Fruit fly (Drosophila melanogaster) whole organism, embryonic: ENCODE data around the gene RanGAP.
A peak's percentile ranks its signal among the peaks of the same experiment; 100 is the strongest.

ENCODE experiments used
- Antp ChIP-seq: fragments of 200-800 bp; sonication (Bioruptor generic); optimal IDR thresholded peaks from 3 replicates; lab custom pipeline; 2016; ENCODE audit warnings: missing biosample characterization, missing genetic modification characterization
- CG10366 ChIP-seq: fragments of 200-800 bp; sonication (Bioruptor generic); IDR thresholded peaks from 2 replicates; pipeline ENCODE4 v1.3.6; 2022; ENCODE audit warnings: missing biosample characterization, missing genetic modification characterization
- CG11504 ChIP-seq: fragments of 200-800 bp; sonication (Bioruptor generic); optimal IDR thresholded peaks from 3 replicates; lab custom pipeline; 2019; ENCODE audit warnings: missing biosample characterization, mild to moderate bottlenecking, missing genetic modification characterization, moderate library complexity
- CG12104 ChIP-seq: fragments of 200-800 bp; sonication (Bioruptor generic); optimal IDR thresholded peaks from 3 replicates; lab custom pipeline; 2016; ENCODE audit warnings: missing biosample characterization, missing genetic modification characterization
- CG12219 ChIP-seq: fragments of 200-800 bp; sonication (Bioruptor generic); optimal IDR thresholded peaks from 3 replicates; lab custom pipeline; 2018; ENCODE audit warnings: missing biosample characterization, mild to moderate bottlenecking, missing genetic modification characterization
- CG12391 ChIP-seq: fragments of 200-800 bp; sonication (Bioruptor generic); optimal IDR thresholded peaks from 3 replicates; lab custom pipeline; 2018; ENCODE audit warnings: missing biosample characterization, mild to moderate bottlenecking, missing genetic modification characterization, moderate library complexity
- CG13775 ChIP-seq: fragments of 200-800 bp; sonication (Bioruptor generic); optimal IDR thresholded peaks from 3 replicates; lab custom pipeline; 2017; ENCODE audit warnings: missing biosample characterization, mild to moderate bottlenecking, missing genetic modification characterization
- CG15011 ChIP-seq: fragments of 200-800 bp; sonication (Bioruptor generic); optimal IDR thresholded peaks from 3 replicates; lab custom pipeline; 2018; ENCODE audit warnings: missing biosample characterization, mild to moderate bottlenecking, missing genetic modification characterization
- CG16815 ChIP-seq: fragments of 200-800 bp; sonication (Bioruptor generic); optimal IDR thresholded peaks from 3 replicates; lab custom pipeline; 2017; ENCODE audit warnings: missing biosample characterization, mild to moderate bottlenecking, missing genetic modification characterization
- CG17385 ChIP-seq: fragments of 200-800 bp; sonication (Bioruptor generic); optimal IDR thresholded peaks from 3 replicates; lab custom pipeline; 2018; ENCODE audit warnings: missing biosample characterization, mild to moderate bottlenecking, missing genetic modification characterization
- CG17912 ChIP-seq: fragments of 200-800 bp; sonication (Bioruptor generic); optimal IDR thresholded peaks from 2 replicates; lab custom pipeline; 2018; ENCODE audit warnings: missing biosample characterization, mild to moderate bottlenecking, missing genetic modification characterization
- CG18619 ChIP-seq: fragments of 200-800 bp; sonication (Bioruptor generic); optimal IDR thresholded peaks from 3 replicates; lab custom pipeline; 2017; ENCODE audit warnings: missing biosample characterization, mild to moderate bottlenecking, missing genetic modification characterization
- CG30403 ChIP-seq: fragments of 200-800 bp; sonication (Bioruptor generic); optimal IDR thresholded peaks from 3 replicates; lab custom pipeline; 2016; ENCODE audit warnings: missing biosample characterization, missing genetic modification characterization
- CG32767 ChIP-seq: fragments of 200-800 bp; sonication (Bioruptor generic); IDR thresholded peaks from 2 replicates; pipeline ENCODE4 v1.3.6; 2022; ENCODE audit warnings: missing biosample characterization, missing genetic modification characterization
- CG34224 ChIP-seq: fragments of 200-800 bp; sonication (Bioruptor generic); IDR thresholded peaks from 3 replicates; pipeline ENCODE4 v1.3.6; 2022; ENCODE audit warnings: missing biosample characterization, missing genetic modification characterization; ENCODE audit not compliant: partially characterized antibody
- CG3726 ChIP-seq: fragments of 200-800 bp; sonication (Bioruptor generic); IDR thresholded peaks from 3 replicates; pipeline ENCODE4, ENCODE4 v1.3.6; 2022; ENCODE audit warnings: missing biosample characterization, missing genetic modification characterization
- CG4328 ChIP-seq: fragments of 200-800 bp; sonication (Bioruptor generic); optimal IDR thresholded peaks from 3 replicates; lab custom pipeline; 2017; ENCODE audit warnings: missing biosample characterization, missing genetic modification reagents, missing genetic modification characterization
- CG7357 ChIP-seq: fragments of 200-800 bp; sonication (Bioruptor generic); IDR thresholded peaks from 3 replicates; pipeline ENCODE4 v1.3.6; 2022; ENCODE audit warnings: missing biosample characterization, missing genetic modification characterization
- CG7928 ChIP-seq: fragments of 200-800 bp; sonication (Bioruptor generic); optimal IDR thresholded peaks from 2 replicates; lab custom pipeline; 2017; ENCODE audit warnings: missing biosample characterization, mild to moderate bottlenecking, missing genetic modification characterization
- CG9727 ChIP-seq: fragments of 200-800 bp; sonication (Bioruptor generic); optimal IDR thresholded peaks from 3 replicates; lab custom pipeline; 2017; ENCODE audit warnings: missing biosample characterization, mild to moderate bottlenecking, missing genetic modification characterization
- CkIIα-i1 ChIP-seq: fragments of 200-800 bp; sonication (Bioruptor generic); IDR thresholded peaks from 2 replicates; pipeline ENCODE4 v1.3.6; 2022; ENCODE audit warnings: missing biosample characterization, missing genetic modification characterization
- Dek ChIP-seq: fragments of 200-800 bp; sonication (Bioruptor generic); optimal IDR thresholded peaks from 3 replicates; lab custom pipeline; 2019; ENCODE audit warnings: missing biosample characterization, mild to moderate bottlenecking, missing genetic modification characterization, moderate library complexity
- Dp ChIP-seq: fragments of 200-800 bp; sonication (Bioruptor generic); optimal IDR thresholded peaks from 2 replicates; lab custom pipeline; 2018; ENCODE audit warnings: missing biosample characterization, mild to moderate bottlenecking, missing genetic modification characterization, moderate library complexity
- Gsc ChIP-seq: fragments of 200-800 bp; sonication (Bioruptor generic); IDR thresholded peaks from 2 replicates; pipeline ENCODE4 v1.3.6; 2022; ENCODE audit warnings: missing biosample characterization, missing genetic modification characterization
- H2.0 ChIP-seq: fragments of 200-800 bp; sonication (Bioruptor generic); IDR thresholded peaks from 2 replicates; pipeline ENCODE4 v1.3.6; 2022; ENCODE audit warnings: missing biosample characterization, missing genetic modification characterization
- HmgZ ChIP-seq: fragments of 200-800 bp; sonication (Bioruptor generic); optimal IDR thresholded peaks from 2 replicates; lab custom pipeline; 2018; ENCODE audit warnings: missing biosample characterization, mild to moderate bottlenecking, missing genetic modification characterization
- Hr3 ChIP-seq: fragments of 200-800 bp; sonication (Bioruptor generic); optimal IDR thresholded peaks from 3 replicates; lab custom pipeline; 2016; ENCODE audit warnings: missing biosample characterization, missing genetic modification characterization
- Lpt ChIP-seq: fragments of >200 bp; optimal IDR thresholded peaks from 2 replicates; lab custom pipeline; 2018; ENCODE audit warnings: missing biosample characterization, missing genetic modification characterization
- Neu2 ChIP-seq: fragments of 200-800 bp; sonication (Bioruptor generic); optimal IDR thresholded peaks from 3 replicates; lab custom pipeline; 2016; ENCODE audit warnings: missing biosample characterization, missing genetic modification characterization, borderline replicate concordance
- Sox102F ChIP-seq: fragments of 200-800 bp; sonication (Bioruptor generic); optimal IDR thresholded peaks from 2 replicates; lab custom pipeline; 2018; ENCODE audit warnings: missing biosample characterization, mild to moderate bottlenecking, missing genetic modification characterization, moderate library complexity
- Trl ChIP-seq, 3 experiments: fragments of >200 bp in 2 of 3; fragments of 200-800 bp in 1 of 3; sonication (Bioruptor generic) in 1 of 3; optimal IDR thresholded peaks; 2 replicates in 1 of 3; 3 replicates in 2 of 3; lab custom pipeline; 2016 to 2017; ENCODE audit warnings: missing biosample characterization in 1 of 3, missing genetic modification characterization in 1 of 3
- YL-1 ChIP-seq: fragments of 200-800 bp; sonication (Bioruptor generic); optimal IDR thresholded peaks from 3 replicates; lab custom pipeline; 2017; ENCODE audit warnings: missing biosample characterization, mild to moderate bottlenecking, missing genetic modification characterization
- ab ChIP-seq: fragments of 200-800 bp; sonication (Bioruptor generic); optimal IDR thresholded peaks from 2 replicates; lab custom pipeline; 2016; ENCODE audit warnings: missing biosample characterization, missing genetic modification characterization
- ato ChIP-seq: fragments of 200-800 bp; sonication (Bioruptor generic); IDR thresholded peaks from 2 replicates; pipeline ENCODE4 v1.3.6; 2022; ENCODE audit warnings: missing biosample characterization, missing genetic modification characterization; ENCODE audit not compliant: partially characterized antibody
- bsh ChIP-seq, 2 experiments: fragments of 200-800 bp; sonication (Bioruptor generic); optimal IDR thresholded peaks; 2 replicates each; lab custom pipeline; 2017 to 2018; ENCODE audit warnings: mild to moderate bottlenecking in 2 of 2, missing biosample characterization in 2 of 2, missing genetic modification characterization in 2 of 2, moderate library complexity in 1 of 2
- cwo ChIP-seq: fragments of 200-800 bp; sonication (Bioruptor generic); optimal IDR thresholded peaks from 3 replicates; lab custom pipeline; 2017; ENCODE audit warnings: missing biosample characterization, missing genetic modification characterization, mild to moderate bottlenecking, moderate library complexity, missing genetic modification reagents
- grau ChIP-seq: fragments of 200-800 bp; optimal IDR thresholded peaks from 3 replicates; lab custom pipeline; 2019; ENCODE audit warnings: missing biosample characterization, mild to moderate bottlenecking, missing genetic modification characterization, moderate library complexity
- hth ChIP-seq: fragments of >200 bp; optimal IDR thresholded peaks from 2 replicates; lab custom pipeline; 2017; ENCODE audit warnings: inconsistent platforms
- lmd ChIP-seq: fragments of 200-800 bp; sonication (Bioruptor generic); IDR thresholded peaks from 2 replicates; pipeline ENCODE4 v1.3.6; 2022; ENCODE audit warnings: missing biosample characterization, missing genetic modification characterization
- peb ChIP-seq: fragments of 200-800 bp; sonication (Bioruptor generic); IDR thresholded peaks from 2 replicates; pipeline ENCODE4 v1.3.6; 2022; ENCODE audit warnings: missing biosample characterization, missing genetic modification characterization
- prd ChIP-seq, 3 experiments: fragments of >200 bp in 2 of 3; fragments of 200-800 bp in 1 of 3; sonication (Bioruptor generic) in 1 of 3; optimal IDR thresholded peaks in 2 of 3; IDR thresholded peaks in 1 of 3; 2 replicates in 2 of 3; 3 replicates in 1 of 3; pipeline versions ENCODE4 v1.3.6 to Lab custom; 2017 to 2022; ENCODE audit warnings: missing biosample characterization in 1 of 3, missing genetic modification characterization in 1 of 3
- pum ChIP-seq: fragments of 200-800 bp; sonication (Bioruptor generic); optimal IDR thresholded peaks from 2 replicates; lab custom pipeline; 2016; ENCODE audit warnings: missing biosample characterization, missing genetic modification characterization
- sens ChIP-seq: fragments of 200-800 bp; sonication (Bioruptor generic); peaks from one replicate; lab custom pipeline; 2016; ENCODE audit warnings: missing biosample characterization, missing genetic modification characterization
- sr ChIP-seq: fragments of 200-800 bp; sonication (Bioruptor generic); IDR thresholded peaks from 3 replicates; pipeline ENCODE4 v1.3.6; 2022; ENCODE audit warnings: missing biosample characterization, missing genetic modification characterization
- trem ChIP-seq: fragments of 200-800 bp; optimal IDR thresholded peaks from 3 replicates; lab custom pipeline; 2019; ENCODE audit warnings: missing biosample characterization, mild to moderate bottlenecking, missing genetic modification characterization, moderate library complexity
- ttk ChIP-seq: fragments of 200-800 bp; sonication (Bioruptor generic); IDR thresholded peaks from 2 replicates; pipeline ENCODE4 v2.1.2; 2022; ENCODE audit warnings: missing biosample characterization, missing genetic modification characterization
- twi ChIP-seq: fragments of 200-800 bp; optimal IDR thresholded peaks from 2 replicates; lab custom pipeline; 2019; ENCODE audit warnings: missing biosample characterization, mild to moderate bottlenecking, missing genetic modification characterization, moderate library complexity
- zf30C ChIP-seq: fragments of 200-800 bp; sonication (Bioruptor generic); optimal IDR thresholded peaks from 3 replicates; lab custom pipeline; 2018; ENCODE audit warnings: missing biosample characterization, mild to moderate bottlenecking, missing genetic modification characterization

RanGAP gene

dm6 chr2L:19492934-19493686 lies 51.4 kb downstream of the RanGAP start, which contains the start of the genes swm and Ctu2 (continued):
- TF ChIP-seq CG7357 (GFP tag; lab: Robert Waterston, UW) (0 out of 3 replicates have a peak, but pooled peaks have one; percentile 36), CG17385 (GFP tag; lab: Kevin White, UChicago) (peak; percentile 94), lmd (peak; percentile 51), CG3726 (GFP tag; lab: Robert Waterston, UW) (no peak), peb (no peak), cwo (GFP tag; lab: Kevin White, UChicago) (peak; percentile 43), YL-1 (GFP tag; lab: Kevin White, UChicago) (peak; percentile 93), hth (lab: Kevin White, UChicago) (no peak), pum (GFP tag; lab: Kevin White, UChicago) (peak; percentile 23), CG9727 (GFP tag; lab: Kevin White, UChicago) (peak; percentile 71), Dp (peak; percentile 6), CG34224 (peak; percentile 71), CG18619 (GFP tag; lab: Kevin White, UChicago) (peak; percentile 60), Dek (tag; lab: Kevin White, UChicago) (peak; percentile 68), CG12219 (no peak), Neu2 (GFP tag; lab: Kevin White, UChicago) (no peak), ttk (no peak), ab (GFP tag; lab: Kevin White, UChicago) (no peak), CG30403 (peak; percentile 78), sens (GFP tag; lab: Kevin White, UChicago) (peak; percentile 66), CG13775 (GFP tag; lab: Kevin White, UChicago) (peak; percentile 55), trem (tag; lab: Kevin White, UChicago) (peak; percentile 74), Gsc (GFP tag; lab: Robert Waterston, UW) (no peak), Hr3 (GFP tag; lab: Kevin White, UChicago) (peak; percentile 68), Sox102F (GFP tag; lab: Kevin White, UChicago) (no peak), twi (tag; lab: Kevin White, UChicago) (peak; percentile 74), CG10366 (GFP tag; lab: Robert Waterston, UW) (peak; percentile 25; the same call in 1 of the 2 replicates), Trl (optimal IDR thresholded peaks at IDR 0.05; lab: Kevin White, UChicago) (no peak), Trl (GFP tag; optimal IDR thresholded peaks at IDR 0.05; lab: Kevin White, UChicago) (no peak), CG12391 (peak; percentile 83), CkIIα-i1 (GFP tag; lab: Robert Waterston, UW) (no peak), prd (optimal IDR thresholded peaks at IDR 0.05; lab: Kevin White, UChicago) (no peak), prd (GFP tag; IDR thresholded peaks at IDR 0.05; lab: Robert Waterston, UW) (peak; percentile 63; the same call in 2 of the 3 replicates), CG7928 (GFP tag; lab: Kevin White, UChicago) (peak; percentile 88), zf30C (no peak), Antp (GFP tag; lab: Kevin White, UChicago) (no peak), Lpt (GFP tag; lab: Kevin White, UChicago) (no peak), ato (GFP tag; lab: Robert Waterston, UW) (no peak), CG15011 (no peak), CG4328 (GFP tag; lab: Kevin White, UChicago) (peak; percentile 66), grau (tag; lab: Kevin White, UChicago) (peak; percentile 83), CG17912 (GFP tag; lab: Kevin White, UChicago) (no peak), CG11504 (tag; lab: Kevin White, UChicago) (no peak), CG12104 (GFP tag; lab: Kevin White, UChicago) (peak; percentile 36), HmgZ (peak; percentile 22), bsh (GFP tag; optimal IDR thresholded peaks at IDR 0.05; lab: Kevin White, UChicago) (peak in 1 of 2 experiments; percentile 67), sr (GFP tag; lab: Robert Waterston, UW) (no peak), H2.0 (GFP tag; lab: Robert Waterston, UW) (0 out of 2 replicates have a peak, but pooled peaks have one; percentile 27), CG32767 (GFP tag; lab: Robert Waterston, UW) (0 out of 2 replicates have a peak, but pooled peaks have one; percentile 26), CG16815 (GFP tag; lab: Kevin White, UChicago) (peak; percentile 56)
